Worm (Caenorhabditis elegans): Measurements from ENCODE around the gene F16G10.8.

Gene F16G10.8

DNA sequence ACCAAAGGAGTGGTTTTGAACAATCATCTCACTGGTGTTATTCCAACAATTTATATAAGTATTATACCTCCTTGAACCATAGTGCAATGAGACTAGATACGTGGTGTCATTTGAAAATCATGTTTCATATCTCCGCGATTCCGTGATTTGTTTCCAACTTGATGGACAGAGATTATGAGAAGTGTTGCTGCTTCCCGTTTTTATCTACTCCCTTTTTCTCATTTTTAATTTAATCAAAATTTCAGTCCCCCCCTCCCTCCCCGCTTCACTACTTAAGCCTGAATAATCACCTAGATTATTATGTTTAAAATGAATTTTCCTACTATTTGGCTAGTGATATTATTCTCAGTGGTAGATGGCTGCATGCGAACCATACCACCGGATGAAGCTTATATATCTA is 11.1 kb downstream of the F16G10.8 start, which contains the start of gene F16G10.3:
TSS of gene F16G10.3 (plus strand) at position 301 of the 400 bp plus-strand sequence.
- TF ChIP-seq ceh-27 (GFP tag; optimal IDR thresholded peaks at IDR 0.05) (no peak), let-607 (tag; optimal IDR thresholded peaks at IDR 0.05) (no peak), nhr-80 (tag; optimal IDR thresholded peaks at IDR 0.05) (no peak), hlh-26 (GFP tag; conservative IDR thresholded peaks at IDR 0.05) (no peak), F23B12.7 (tag; optimal IDR thresholded peaks at IDR 0.05; ENCODE audit: insufficient read depth) (no peak), ztf-25 (GFP tag; IDR thresholded peaks at IDR 0.05) (no peak)

DNA sequence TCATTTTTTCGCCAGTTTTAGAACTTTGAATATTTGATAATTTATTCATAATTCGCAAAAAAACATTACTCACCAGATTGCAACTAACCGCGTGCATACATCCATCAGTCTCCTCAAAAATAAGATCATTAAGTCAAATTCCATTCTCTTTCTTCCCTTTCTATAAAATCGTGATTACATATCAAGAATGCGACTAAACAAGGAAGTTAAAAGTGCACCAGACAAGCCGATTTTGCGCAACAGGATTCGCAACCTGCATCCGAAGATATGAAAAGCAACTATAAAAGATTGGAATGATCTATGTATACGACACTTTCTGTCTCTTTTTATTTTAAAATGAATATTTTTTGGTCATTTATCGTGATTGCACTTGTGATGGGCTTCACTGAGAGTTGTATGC is 14.3 kb downstream of the F16G10.8 start, which contains the start of gene hpo-25:
TSS of gene hpo-25 (plus strand) at position 301 of the 400 bp plus-strand sequence.
- TF ChIP-seq egrh-3 (GFP tag; IDR thresholded peaks at IDR 0.05) (no peak), rpc-1 (optimal IDR thresholded peaks at IDR 0.05) (no peak), rpc-1 (tag; optimal IDR thresholded peaks at IDR 0.05) (no peak), F37B4.10 (GFP tag; IDR thresholded peaks at IDR 0.05) (no peak), ceh-79 (tag; optimal IDR thresholded peaks at IDR 0.05) (no peak), lsy-27 (tag; optimal IDR thresholded peaks at IDR 0.05; ENCODE audit: borderline replicate concordance, insufficient read depth) (no peak), tbx-9 (tag; optimal IDR thresholded peaks at IDR 0.05; ENCODE audit: borderline replicate concordance) (no peak), chd-7 (tag; optimal IDR thresholded peaks at IDR 0.05) (no peak), ceh-40 (GFP tag; IDR thresholded peaks at IDR 0.05) (no peak), T07F8.4 (tag; optimal IDR thresholded peaks at IDR 0.05) (no peak), nhr-179 (tag; optimal IDR thresholded peaks at IDR 0.05) (no peak), lin-35 (GFP tag; optimal IDR thresholded peaks at IDR 0.05) (no peak), bed-2 (GFP tag; IDR thresholded peaks at IDR 0.05) (no peak), lsl-1 (GFP tag; optimal IDR thresholded peaks at IDR 0.05) (no peak), Y79H2A.3 (GFP tag; conservative IDR thresholded peaks at IDR 0.05) (no peak), ekl-4 (GFP tag; IDR thresholded peaks at IDR 0.05) (no peak), die-1 (tag; optimal IDR thresholded peaks at IDR 0.05) (no peak), let-526 (GFP tag; IDR thresholded peaks at IDR 0.05) (no peak), egl-44 (GFP tag; IDR thresholded peaks at IDR 0.05) (no peak)

DNA sequence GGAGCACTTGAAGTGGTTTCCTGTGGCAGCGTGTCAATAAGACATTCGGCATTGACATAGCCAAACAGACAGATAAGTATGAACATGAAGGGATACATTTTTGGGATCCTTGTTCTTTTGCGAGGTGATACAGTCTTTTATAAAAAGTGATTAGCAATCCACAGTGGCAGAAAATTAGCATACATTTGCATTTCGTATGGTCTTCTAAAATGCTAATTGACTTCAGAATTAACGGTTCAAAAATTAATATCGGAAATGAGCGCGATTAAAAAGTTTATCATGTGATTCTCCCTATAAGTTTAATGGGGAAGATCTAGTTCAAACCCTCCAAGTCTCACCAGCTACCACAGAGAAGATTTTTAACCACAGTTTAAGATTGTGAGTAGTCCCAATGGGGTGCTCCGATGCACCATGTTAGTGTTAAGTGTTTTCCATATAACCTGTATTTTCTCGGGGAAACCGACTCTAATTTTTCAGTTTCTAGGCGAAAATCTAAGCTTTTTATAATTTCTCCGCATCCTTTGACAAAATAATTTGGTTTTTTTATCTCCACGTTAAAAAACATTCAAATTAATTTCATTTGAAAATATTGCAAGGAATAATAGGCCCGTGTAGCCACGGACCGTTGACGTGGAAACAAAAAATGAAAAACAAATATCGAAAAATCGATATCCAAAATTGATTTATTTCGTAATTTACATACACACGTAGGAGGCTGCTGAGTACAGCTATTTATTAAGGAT is 16.4 kb downstream of the F16G10.8 start, which contains the start of the genes F43C11.12 and F16G10.5:
TSS of gene F43C11.12 (minus strand) at position 101 of the 743 bp plus-strand sequence.
TSS of gene F16G10.5 (plus strand) at position 693 of the 743 bp plus-strand sequence.
- TF ChIP-seq ceh-91 (GFP tag; IDR thresholded peaks at IDR 0.05), result no peak
- no peak for TF ChIP-seq C06A6.2 (GFP tag; conservative IDR thresholded peaks at IDR 0.05)
- no peak for TF ChIP-seq ets-4 (GFP tag; optimal IDR thresholded peaks at IDR 0.05)
- TF ChIP-seq egl-18 (GFP tag; IDR thresholded peaks at IDR 0.05), result no peak
- no peak for TF ChIP-seq rcor-1 (GFP tag; IDR thresholded peaks at IDR 0.05)
- no peak for TF ChIP-seq hmg-1.2 (GFP tag; IDR thresholded peaks at IDR 0.05)
- TF ChIP-seq nfya-2 (GFP tag; IDR thresholded peaks at IDR 0.05), result no peak
- no peak for TF ChIP-seq F49E8.2 (tag; optimal IDR thresholded peaks at IDR 0.05; ENCODE audit: insufficient read depth)
- TF ChIP-seq F52B5.7 (tag; optimal IDR thresholded peaks at IDR 0.05), result no peak
- TF ChIP-seq hsf-1 (GFP tag; IDR thresholded peaks at IDR 0.05), result no peak
- TF ChIP-seq lin-40 (tag; optimal IDR thresholded peaks at IDR 0.05), result no peak
- no peak for TF ChIP-seq unc-62 (GFP tag; optimal IDR thresholded peaks at IDR 0.05)
- TF ChIP-seq sdz-38 (tag; optimal IDR thresholded peaks at IDR 0.05), result no peak
- no peak for TF ChIP-seq chd-7 (tag; optimal IDR thresholded peaks at IDR 0.05)
- TF ChIP-seq ztf-18 (tag; optimal IDR thresholded peaks at IDR 0.05), result no peak

Measured in whole organism, young adult.